Fruit fly (Drosophila melanogaster): ENCODE measurements around the gene RpL26.

Gene RpL26

DNA sequence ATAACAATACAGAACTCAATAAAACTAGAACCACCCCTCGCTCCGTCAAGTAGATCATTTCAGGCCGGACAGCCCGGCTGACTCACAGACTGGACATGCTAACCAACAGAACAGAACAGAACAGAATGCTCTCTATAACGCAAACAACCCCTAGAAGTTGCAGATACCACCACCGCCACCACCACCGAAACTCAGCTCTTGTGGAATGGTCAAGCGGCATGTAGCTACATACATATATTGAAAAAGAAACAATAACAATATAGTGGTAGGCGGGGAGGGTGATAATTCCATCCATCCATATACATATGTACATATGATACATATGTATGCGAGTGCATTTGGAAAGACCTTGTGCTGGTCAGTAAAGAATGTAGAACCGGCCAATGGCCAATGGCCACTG lies 44.3 kb upstream of the RpL26 start:
- TF ChIP-seq OdsH (GFP tag; optimal IDR thresholded peaks at IDR 0.05), result no peak
- TF ChIP-seq Sox15 (GFP tag; optimal IDR thresholded peaks at IDR 0.05), result no peak
- TF ChIP-seq Smox (GFP tag; optimal IDR thresholded peaks at IDR 0.05), result no peak
- TF ChIP-seq Hr38 (GFP tag; optimal IDR thresholded peaks at IDR 0.05), result no peak
- no peak for TF ChIP-seq CG3032 (tag; optimal IDR thresholded peaks at IDR 0.05)
- no peak for TF ChIP-seq Eip75B (GFP tag; optimal IDR thresholded peaks at IDR 0.05)
- no peak for TF ChIP-seq CG11762 (GFP tag; optimal IDR thresholded peaks at IDR 0.05; ENCODE audit: insufficient read depth)
- no peak for TF ChIP-seq Ets21C (GFP tag; optimal IDR thresholded peaks at IDR 0.05)
- TF ChIP-seq Hr39 (GFP tag; optimal IDR thresholded peaks at IDR 0.05), result no peak
- TF ChIP-seq eg (GFP tag; IDR thresholded peaks at IDR 0.05), result no peak
- no peak for TF ChIP-seq CG8319 (GFP tag; optimal IDR thresholded peaks at IDR 0.05)
- TF ChIP-seq svp (GFP tag), result no peak
- TF ChIP-seq CG15336 (GFP tag; IDR thresholded peaks at IDR 0.05), result no peak
- TF ChIP-seq CG6276 (GFP tag; optimal IDR thresholded peaks at IDR 0.05), result no peak
- no peak for TF ChIP-seq CG34406 (GFP tag; optimal IDR thresholded peaks at IDR 0.05)
- no peak for TF ChIP-seq dsx (GFP tag; optimal IDR thresholded peaks at IDR 0.05; ENCODE audit: poor library complexity, severe bottlenecking)
- no peak for TF ChIP-seq achi (GFP tag; optimal IDR thresholded peaks at IDR 0.05)
- TF ChIP-seq spab (GFP tag; optimal IDR thresholded peaks at IDR 0.05), result no peak

dm6 chr3L:18860467-18860866 lies 38.2 kb upstream of the RpL26 start:
- no peak for TF ChIP-seq CG4318 (GFP tag; optimal IDR thresholded peaks at IDR 0.05)
- TF ChIP-seq CG32006 (GFP tag; optimal IDR thresholded peaks at IDR 0.05), result no peak
- TF ChIP-seq CG11294 (GFP tag; IDR thresholded peaks at IDR 0.05), result no peak
- TF ChIP-seq CG34406 (GFP tag; optimal IDR thresholded peaks at IDR 0.05), result no peak
- no peak for TF ChIP-seq CG7368 (GFP tag; optimal IDR thresholded peaks at IDR 0.05)
- no peak for TF ChIP-seq CG9139 (GFP tag; optimal IDR thresholded peaks at IDR 0.05)
- TF ChIP-seq Gug (GFP tag; IDR thresholded peaks at IDR 0.05), result no peak
- no peak for TF ChIP-seq CG16779 (tag; optimal IDR thresholded peaks at IDR 0.05)

DNA sequence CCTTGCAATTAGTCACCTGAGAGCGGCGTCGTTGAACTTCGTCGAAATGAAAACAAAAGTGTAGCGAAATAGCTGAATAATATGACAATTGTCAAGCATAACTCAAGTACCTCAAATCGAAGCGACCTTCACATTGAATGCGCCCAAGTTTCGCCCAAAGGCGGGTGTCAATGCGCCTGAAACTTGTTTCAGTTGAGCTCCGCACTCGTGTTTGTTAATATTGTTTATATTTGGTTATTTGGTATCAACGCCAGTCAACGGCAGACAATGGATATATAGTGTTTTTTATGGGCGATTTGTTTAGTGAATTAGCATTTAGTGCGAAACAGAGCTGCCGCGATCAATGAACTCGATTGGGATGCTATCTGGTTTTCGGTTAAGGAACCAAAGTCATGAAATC lies 36.8 kb upstream of the RpL26 start:
- TF ChIP-seq Smox (GFP tag; optimal IDR thresholded peaks at IDR 0.05) (no peak), CG3919 (GFP tag; optimal IDR thresholded peaks at IDR 0.05) (no peak), Eip78C (GFP tag) (no peak), CG6163 (GFP tag; IDR thresholded peaks at IDR 0.05) (no peak), dac (GFP tag; optimal IDR thresholded peaks at IDR 0.05) (no peak), CG6276 (GFP tag; optimal IDR thresholded peaks at IDR 0.05) (no peak), achi (GFP tag; optimal IDR thresholded peaks at IDR 0.05) (no peak)

dm6 chr3L:18863327-18863726 lies 35.3 kb upstream of the RpL26 start, which contains the start of gene CG6865:
Gene CG6865, plus strand, starts transcription at chr3L:18863647.
- no peak for TF ChIP-seq eg (GFP tag; IDR thresholded peaks at IDR 0.05)
- peak; percentile 30 for TF ChIP-seq vri (GFP tag; optimal IDR thresholded peaks at IDR 0.05)

DNA sequence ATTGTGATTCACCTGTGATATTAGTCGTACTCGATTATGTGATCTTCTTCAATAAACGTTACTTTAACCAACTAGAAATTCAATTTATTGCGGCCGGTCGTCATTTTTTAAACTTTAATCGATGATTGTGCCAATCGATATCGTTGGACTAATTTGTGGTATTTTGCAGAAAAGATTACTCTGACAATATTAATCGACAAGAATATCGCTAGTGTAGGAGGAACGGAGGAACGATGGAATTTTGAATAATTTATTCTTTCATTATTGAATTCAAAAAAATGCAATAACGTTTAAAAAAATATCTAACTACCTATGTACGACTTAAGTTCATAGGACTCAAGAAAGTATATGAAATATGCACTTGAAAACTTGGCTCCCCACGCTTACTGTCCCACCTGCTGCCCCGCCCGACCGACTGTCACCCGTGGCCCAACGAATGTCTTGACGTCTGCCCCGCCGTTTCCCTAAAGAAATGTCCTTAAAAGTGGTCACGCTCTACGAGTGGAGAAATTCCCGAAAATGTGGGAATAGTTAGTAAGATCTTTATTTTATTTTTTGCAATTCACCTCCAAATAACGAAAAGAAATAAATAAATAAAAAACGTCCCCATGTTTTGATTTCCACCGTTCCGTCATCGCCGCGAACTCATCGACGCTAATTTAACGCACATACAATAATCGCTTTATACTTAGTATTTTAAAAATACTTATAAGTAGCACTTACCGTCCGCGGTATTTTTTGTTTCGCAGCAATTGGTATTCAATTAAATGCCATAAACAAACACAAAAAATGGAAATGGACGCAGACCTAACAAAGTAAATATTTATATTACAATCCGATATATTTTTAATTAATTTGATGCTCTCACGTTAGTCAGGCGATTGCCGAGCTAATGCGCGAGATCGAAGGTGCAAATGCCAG lies 33.0 kb upstream of the RpL26 start, which contains the start of gene CG14074:
TSS of gene CG14074 (plus strand) at position 779 of the 921 bp plus-strand sequence.
- no peak for TF ChIP-seq Sox14 (GFP tag; optimal IDR thresholded peaks at IDR 0.05)
- TF ChIP-seq net (GFP tag; optimal IDR thresholded peaks at IDR 0.05), result no peak
- TF ChIP-seq fkh (GFP tag; optimal IDR thresholded peaks at IDR 0.05), result peak; percentile 83

Measured in whole organism, prepupa.